Worm (Caenorhabditis elegans): Measurements from ENCODE around the gene cin-4.

ce11 chrII:7061730-7062129, 23.6 kb downstream of the cin-4 start, which contains the start of gene acs-6:
- TF ChIP-seq dao-5 (tag; optimal IDR thresholded peaks at IDR 0.05) (no peak), him-1 (tag; optimal IDR thresholded peaks at IDR 0.05) (no peak), W03F9.2 (tag; optimal IDR thresholded peaks at IDR 0.05) (no peak)

Data from whole organism, L4/young adult.